Fruit fly (Drosophila melanogaster) whole organism, embryonic: Measurements from ENCODE around the gene PAPLA1.

Experiments used
- Abd-B ChIP-seq: fragments of 200-800 bp; sonication (Bioruptor generic); optimal IDR thresholded peaks from 2 replicates; lab custom pipeline; 2018; ENCODE audit warnings: missing biosample characterization, mild to moderate bottlenecking, missing genetic modification characterization, moderate library complexity
- Aef1 ChIP-seq: fragments of 200-800 bp; sonication (Bioruptor generic); IDR thresholded peaks from 3 replicates; pipeline ENCODE4 v1.3.6; 2022; ENCODE audit warnings: missing biosample characterization, missing genetic modification characterization
- Asciz ChIP-seq: fragments of 200-800 bp; sonication (Bioruptor generic); optimal IDR thresholded peaks from 2 replicates; lab custom pipeline; 2017; ENCODE audit warnings: missing biosample characterization, mild to moderate bottlenecking, missing genetic modification characterization, missing genetic modification reagents
- Atf-2 ChIP-seq: fragments of 200-800 bp; sonication (Bioruptor generic); optimal IDR thresholded peaks from 2 replicates; lab custom pipeline; 2016; ENCODE audit warnings: missing biosample characterization, missing genetic modification characterization
- Atf6 ChIP-seq: fragments of 200-800 bp; sonication (Bioruptor generic); IDR thresholded peaks from 2 replicates; pipeline ENCODE4 v1.3.6; 2022; ENCODE audit warnings: missing biosample characterization, missing genetic modification characterization
- CG1024 ChIP-seq: fragments of 200-800 bp; sonication (Bioruptor generic); IDR thresholded peaks from 2 replicates; pipeline ENCODE4 v1.3.6; 2022; ENCODE audit warnings: missing biosample characterization, missing genetic modification characterization
- CG10462 ChIP-seq: fragments of 200-800 bp; sonication (Bioruptor generic); optimal IDR thresholded peaks from 2 replicates; lab custom pipeline; 2016; ENCODE audit warnings: missing biosample characterization, missing genetic modification characterization
- CG10979 ChIP-seq: fragments of 200-800 bp; sonication (Bioruptor generic); optimal IDR thresholded peaks from 2 replicates; lab custom pipeline; 2018; ENCODE audit warnings: missing biosample characterization, mild to moderate bottlenecking, missing genetic modification characterization, moderate library complexity
- CG11247 ChIP-seq: fragments of 200-800 bp; sonication (Bioruptor generic); IDR thresholded peaks from 2 replicates; pipeline ENCODE4 v1.3.6; 2022; ENCODE audit warnings: missing biosample characterization, missing genetic modification characterization
- CG12219 ChIP-seq: fragments of 200-800 bp; sonication (Bioruptor generic); optimal IDR thresholded peaks from 3 replicates; lab custom pipeline; 2018; ENCODE audit warnings: missing biosample characterization, mild to moderate bottlenecking, missing genetic modification characterization
- CG12236 ChIP-seq: fragments of 200-800 bp; sonication (Bioruptor generic); optimal IDR thresholded peaks from 2 replicates; lab custom pipeline; 2016; ENCODE audit warnings: missing biosample characterization, missing genetic modification characterization
- CG13287 ChIP-seq: fragments of 200-800 bp; sonication (Bioruptor generic); IDR thresholded peaks from 2 replicates; pipeline ENCODE4 v1.3.6; 2022; ENCODE audit warnings: missing biosample characterization, missing genetic modification characterization; ENCODE audit not compliant: partially characterized antibody
- CG14050 ChIP-seq: fragments of 200-800 bp; sonication (Bioruptor generic); IDR thresholded peaks from 3 replicates; pipeline ENCODE4 v1.3.6; 2022; ENCODE audit warnings: missing biosample characterization, missing genetic modification characterization
- CG17359 ChIP-seq: fragments of 200-800 bp; sonication (Bioruptor generic); optimal IDR thresholded peaks from 3 replicates; lab custom pipeline; 2018; ENCODE audit warnings: missing biosample characterization, mild to moderate bottlenecking, missing genetic modification characterization, moderate library complexity
- CG17912 ChIP-seq: fragments of 200-800 bp; sonication (Bioruptor generic); optimal IDR thresholded peaks from 2 replicates; lab custom pipeline; 2018; ENCODE audit warnings: missing biosample characterization, mild to moderate bottlenecking, missing genetic modification characterization
- CG30020 ChIP-seq: fragments of 200-800 bp; optimal IDR thresholded peaks from 2 replicates; lab custom pipeline; 2019; ENCODE audit warnings: missing biosample characterization, mild to moderate bottlenecking, missing genetic modification characterization, moderate library complexity
- CG3838 ChIP-seq: fragments of 200-800 bp; sonication (Bioruptor generic); optimal IDR thresholded peaks from 3 replicates; lab custom pipeline; 2016; ENCODE audit warnings: missing biosample characterization, missing genetic modification characterization
- CG4360 ChIP-seq: fragments of 200-800 bp; sonication (Bioruptor generic); IDR thresholded peaks from 2 replicates; pipeline ENCODE4 v1.3.6; 2022; ENCODE audit warnings: missing biosample characterization, missing genetic modification characterization
- CG4707 ChIP-seq: fragments of 200-800 bp; sonication (Bioruptor generic); optimal IDR thresholded peaks from 2 replicates; lab custom pipeline; 2018; ENCODE audit warnings: missing biosample characterization, mild to moderate bottlenecking, missing genetic modification characterization, moderate library complexity
- CG6254 ChIP-seq: fragments of 200-800 bp; sonication (Bioruptor generic); optimal IDR thresholded peaks from 3 replicates; lab custom pipeline; 2017; ENCODE audit warnings: mild to moderate bottlenecking, missing biosample characterization, missing genetic modification reagents, missing genetic modification characterization
- CG6654 ChIP-seq: fragments of 200-800 bp; sonication (Bioruptor generic); optimal IDR thresholded peaks from 2 replicates; lab custom pipeline; 2017; ENCODE audit warnings: missing biosample characterization, mild to moderate bottlenecking, missing genetic modification characterization
- CG6683 ChIP-seq: fragments of 200-800 bp; sonication (Bioruptor generic); optimal IDR thresholded peaks from 2 replicates; lab custom pipeline; 2017; ENCODE audit warnings: missing biosample characterization, mild to moderate bottlenecking, missing genetic modification characterization, missing genetic modification reagents
- CG6791 ChIP-seq: fragments of 200-800 bp; sonication (Bioruptor generic); IDR thresholded peaks from 3 replicates; pipeline ENCODE4 v1.3.6; 2022; ENCODE audit warnings: missing biosample characterization, missing genetic modification characterization; ENCODE audit not compliant: partially characterized antibody
- CG7987 ChIP-seq: fragments of 200-800 bp; sonication (Bioruptor generic); optimal IDR thresholded peaks from 2 replicates; lab custom pipeline; 2018; ENCODE audit warnings: missing biosample characterization, mild to moderate bottlenecking, missing genetic modification characterization, moderate library complexity
- CG8359 ChIP-seq: fragments of 200-800 bp; sonication (Bioruptor generic); optimal IDR thresholded peaks from 2 replicates; lab custom pipeline; 2017; ENCODE audit warnings: missing biosample characterization, mild to moderate bottlenecking, missing genetic modification characterization, borderline replicate concordance
- CG9876 ChIP-seq: fragments of 200-800 bp; sonication (Bioruptor generic); optimal IDR thresholded peaks from 2 replicates; lab custom pipeline; 2016; ENCODE audit warnings: missing biosample characterization, missing genetic modification characterization
- CG9932 ChIP-seq: fragments of 200-800 bp; sonication (Bioruptor generic); IDR thresholded peaks from 2 replicates; pipeline ENCODE4 v1.3.6; 2022; ENCODE audit warnings: missing biosample characterization, missing genetic modification characterization
- Lhr ChIP-seq: fragments of 200-800 bp; sonication (Bioruptor generic); optimal IDR thresholded peaks from 3 replicates; lab custom pipeline; 2017; ENCODE audit warnings: mild to moderate bottlenecking, missing biosample characterization, missing genetic modification reagents, missing genetic modification characterization
- MESR4 ChIP-seq: fragments of 200-800 bp; sonication (Bioruptor generic); optimal IDR thresholded peaks from 2 replicates; lab custom pipeline; 2018; ENCODE audit warnings: missing biosample characterization, mild to moderate bottlenecking, missing genetic modification characterization, moderate library complexity
- Mes4 ChIP-seq: fragments of 200-800 bp; sonication (Bioruptor generic); optimal IDR thresholded peaks from 2 replicates; lab custom pipeline; 2016; ENCODE audit warnings: missing biosample characterization, missing genetic modification characterization
- Mrtf ChIP-seq: fragments of 200-800 bp; sonication (Bioruptor generic); IDR thresholded peaks from 3 replicates; pipeline ENCODE4 v1.3.6; 2022; ENCODE audit warnings: missing biosample characterization, missing genetic modification characterization
- bab2 ChIP-seq: fragments of 200-800 bp; sonication (Bioruptor generic); optimal IDR thresholded peaks from 2 replicates; lab custom pipeline; 2016; ENCODE audit warnings: missing biosample characterization, missing genetic modification characterization
- bowl ChIP-seq: fragments of 200-800 bp; sonication (Bioruptor generic); IDR thresholded peaks from 2 replicates; pipeline ENCODE4 v1.3.6; 2022; ENCODE audit warnings: missing biosample characterization, missing genetic modification characterization
- disco-r ChIP-seq: fragments of 200-800 bp; sonication (Bioruptor generic); optimal IDR thresholded peaks from 2 replicates; lab custom pipeline; 2016; ENCODE audit warnings: missing biosample characterization, missing genetic modification characterization
- eve ChIP-seq, 2 experiments: fragments of >200 bp; optimal IDR thresholded peaks; 2 replicates each; lab custom pipeline; 2017; ENCODE audit warnings: missing biosample characterization in 2 of 2, missing genetic modification characterization in 2 of 2
- eyg ChIP-seq: fragments of 200-800 bp; sonication (Bioruptor generic); optimal IDR thresholded peaks from 3 replicates; lab custom pipeline; 2016; ENCODE audit warnings: missing biosample characterization, missing genetic modification characterization
- fd3F ChIP-seq: fragments of 200-800 bp; sonication (Bioruptor generic); optimal IDR thresholded peaks from 2 replicates; lab custom pipeline; 2018; ENCODE audit warnings: missing biosample characterization, mild to moderate bottlenecking, missing genetic modification characterization, moderate library complexity
- fu2 ChIP-seq: fragments of 200-800 bp; sonication (Bioruptor generic); optimal IDR thresholded peaks from 2 replicates; lab custom pipeline; 2016; ENCODE audit warnings: missing biosample characterization, missing genetic modification characterization
- grau ChIP-seq: fragments of 200-800 bp; optimal IDR thresholded peaks from 3 replicates; lab custom pipeline; 2019; ENCODE audit warnings: missing biosample characterization, mild to moderate bottlenecking, missing genetic modification characterization, moderate library complexity
- gro ChIP-seq: fragments of 200-800 bp; sonication (Bioruptor generic); optimal IDR thresholded peaks from 2 replicates; lab custom pipeline; 2016; ENCODE audit warnings: missing biosample characterization, missing genetic modification characterization
- kay ChIP-seq: fragments of 200-800 bp; sonication (Bioruptor generic); optimal IDR thresholded peaks from 2 replicates; lab custom pipeline; 2016; ENCODE audit warnings: missing biosample characterization, missing genetic modification characterization
- klu ChIP-seq: fragments of 200-800 bp; sonication (Bioruptor generic); IDR thresholded peaks from 2 replicates; pipeline ENCODE4 v1.3.6; 2022; ENCODE audit warnings: missing biosample characterization, missing genetic modification characterization
- pan ChIP-seq, 4 experiments: fragments of >200 bp in 3 of 4; fragments of 200-800 bp in 1 of 4; sonication (Bioruptor generic) in 1 of 4; optimal IDR thresholded peaks in 3 of 4; IDR thresholded peaks in 1 of 4; 2 replicates each; pipeline versions ENCODE4 v1.3.6 to Lab custom; 2017 to 2022; ENCODE audit warnings: missing biosample characterization in 2 of 4, missing genetic modification characterization in 2 of 4, mixed read lengths in 1 of 4
- pnt ChIP-seq: fragments of 200-800 bp; sonication (Bioruptor generic); optimal IDR thresholded peaks from 3 replicates; lab custom pipeline; 2016; ENCODE audit warnings: missing biosample characterization, missing genetic modification characterization
- pzg ChIP-seq: fragments of 200-800 bp; sonication (Bioruptor generic); optimal IDR thresholded peaks from 3 replicates; lab custom pipeline; 2018; ENCODE audit warnings: missing biosample characterization, mild to moderate bottlenecking, missing genetic modification characterization, moderate library complexity
- sima ChIP-seq: fragments of 200-800 bp; sonication (Bioruptor generic); optimal IDR thresholded peaks from 2 replicates; lab custom pipeline; 2016; ENCODE audit warnings: missing biosample characterization, missing genetic modification characterization
- slbo ChIP-seq: fragments of 200-800 bp; sonication (Bioruptor generic); IDR thresholded peaks from 2 replicates; pipeline ENCODE4 v1.3.6; 2022; ENCODE audit warnings: missing biosample characterization, missing genetic modification characterization
- tap ChIP-seq: fragments of 200-800 bp; optimal IDR thresholded peaks from 3 replicates; lab custom pipeline; 2019; ENCODE audit warnings: missing biosample characterization, mild to moderate bottlenecking, missing genetic modification characterization, moderate library complexity
- usp ChIP-seq: fragments of >200 bp; optimal IDR thresholded peaks from 2 replicates; lab custom pipeline; 2017; ENCODE audit warnings: missing biosample characterization, missing genetic modification characterization
- vfl ChIP-seq: fragments of 200-800 bp; sonication (Bioruptor generic); optimal IDR thresholded peaks from 2 replicates; lab custom pipeline; 2016; ENCODE audit warnings: missing biosample characterization, missing genetic modification characterization

PAPLA1 gene

dm6 chr2L:8164219-8164618, 4.8 kb upstream of the PAPLA1 start (continued):
- peak; percentile 78 for TF ChIP-seq CG12219 (GFP tag; lab: Kevin White, UChicago)
- peak in 1 of 2 experiments; percentile 37 for TF ChIP-seq eve (GFP tag; optimal IDR thresholded peaks at IDR 0.05; lab: Kevin White, UChicago)
- no peak for TF ChIP-seq fu2 (GFP tag; lab: Kevin White, UChicago)
- TF ChIP-seq Mrtf (GFP tag; lab: Robert Waterston, UW): peak; percentile 53; the same call in 2 of the 3 replicates
- TF ChIP-seq CG9932 (GFP tag; lab: Robert Waterston, UW): no peak
- peak; percentile 8 for TF ChIP-seq CG30020 (tag; lab: Kevin White, UChicago)
- TF ChIP-seq Atf6: no peak
- TF ChIP-seq CG6654 (GFP tag; lab: Kevin White, UChicago): no peak
- TF ChIP-seq CG10979 (tag; lab: Kevin White, UChicago): peak; percentile 54
- TF ChIP-seq CG9876 (GFP tag; lab: Kevin White, UChicago): peak; percentile 34
- peak; percentile 61 for TF ChIP-seq eyg (GFP tag; lab: Kevin White, UChicago)
- peak; percentile 88 for TF ChIP-seq CG7987 (GFP tag; lab: Kevin White, UChicago)
- TF ChIP-seq pnt: peak; percentile 57
- TF ChIP-seq gro (GFP tag; lab: Kevin White, UChicago): no peak
- peak; percentile 51 for TF ChIP-seq CG6683 (GFP tag; lab: Kevin White, UChicago)
- peak; percentile 69 for TF ChIP-seq CG4360
- no peak for TF ChIP-seq pan (optimal IDR thresholded peaks at IDR 0.05; lab: Kevin White, UChicago)
- peak in 1 of 2 experiments; percentile 69 for TF ChIP-seq pan (GFP tag; optimal IDR thresholded peaks at IDR 0.05 in 1 of 2, IDR thresholded peaks at IDR 0.05 in 1 of 2)
- peak; percentile 85 for TF ChIP-seq CG12236 (GFP tag; lab: Kevin White, UChicago)
- peak; percentile 59 for TF ChIP-seq CG8359 (GFP tag; lab: Kevin White, UChicago)
- TF ChIP-seq Lhr (GFP tag; lab: Kevin White, UChicago): peak; percentile 84
- TF ChIP-seq CG17912 (GFP tag; lab: Kevin White, UChicago): peak; percentile 87
- TF ChIP-seq fd3F (GFP tag; lab: Kevin White, UChicago): peak; percentile 66
- TF ChIP-seq usp (GFP tag; lab: Kevin White, UChicago): no peak
- no peak for TF ChIP-seq CG13287
- TF ChIP-seq tap: peak; percentile 78
- TF ChIP-seq disco-r: peak; percentile 56
- TF ChIP-seq vfl (GFP tag; lab: Kevin White, UChicago): peak; percentile 3
- peak; percentile 97 for TF ChIP-seq Asciz (GFP tag; lab: Kevin White, UChicago)
- no peak for TF ChIP-seq slbo
- peak; percentile 90 for TF ChIP-seq CG6254 (GFP tag; lab: Kevin White, UChicago)
- peak; percentile 65 for TF ChIP-seq Atf-2 (GFP tag; lab: Kevin White, UChicago)
- no peak for TF ChIP-seq pzg (GFP tag; lab: Kevin White, UChicago)
- TF ChIP-seq sima: peak; percentile 50
- TF ChIP-seq CG6791 (GFP tag; lab: Robert Waterston, UW): no peak
- TF ChIP-seq kay (GFP tag; lab: Kevin White, UChicago): peak; percentile 79
- peak; percentile 83 for TF ChIP-seq bab2 (GFP tag; lab: Kevin White, UChicago)
- TF ChIP-seq CG10462 (GFP tag; lab: Kevin White, UChicago): peak; percentile 81
- TF ChIP-seq CG17359 (tag; lab: Kevin White, UChicago): peak; percentile 92
- TF ChIP-seq Mes4 (GFP tag; lab: Kevin White, UChicago): peak; percentile 73
- peak; percentile 59 for TF ChIP-seq CG11247 (GFP tag; lab: Robert Waterston, UW)
- TF ChIP-seq MESR4 (GFP tag; lab: Kevin White, UChicago): peak; percentile 1
- peak; percentile 71 for TF ChIP-seq CG3838 (GFP tag; lab: Kevin White, UChicago)
- no peak; the same call in 2 of the 3 replicates for TF ChIP-seq CG14050 (GFP tag; lab: Robert Waterston, UW)
- no peak for TF ChIP-seq bowl (GFP tag; lab: Robert Waterston, UW)
- no peak for TF ChIP-seq Aef1 (GFP tag; lab: Robert Waterston, UW)
- peak; percentile 86 for TF ChIP-seq CG4707
- TF ChIP-seq Abd-B (GFP tag; lab: Kevin White, UChicago): no peak
- TF ChIP-seq grau (tag; lab: Kevin White, UChicago): peak; percentile 48
- TF ChIP-seq CG1024 (GFP tag; lab: Robert Waterston, UW): peak; percentile 76; the same call in 1 of the 2 replicates
- TF ChIP-seq klu (GFP tag; lab: Robert Waterston, UW): no peak
